Worm (Caenorhabditis elegans) whole organism, L3 larva: ENCODE measurements around the gene him-17.

Source experiments
- hmg-11 ChIP-seq: sonication (generic microtip); optimal IDR thresholded peaks from 2 replicates; lab custom pipeline; 2016; ENCODE audit warnings: missing genetic modification characterization, missing compliant biosample characterization
- lin-15B ChIP-seq: fragments of 150-350 bp; optimal IDR thresholded peaks from 2 replicates; lab custom pipeline; 2014; ENCODE audit warnings: missing biosample characterization, missing genetic modification characterization
- lin-39 ChIP-seq: fragments of 150-350 bp; optimal IDR thresholded peaks from 2 replicates; lab custom pipeline; 2018; ENCODE audit warnings: missing biosample characterization, missing genetic modification reagents, missing genetic modification characterization
- nhr-25 ChIP-seq: sonication (generic microtip); optimal IDR thresholded peaks from 2 replicates; lab custom pipeline; 2017; ENCODE audit warnings: missing biosample characterization, missing genetic modification characterization
- nhr-28 ChIP-seq: fragments of 150-350 bp; optimal IDR thresholded peaks from 2 replicates; lab custom pipeline; 2014; ENCODE audit warnings: missing biosample characterization, missing genetic modification characterization
- unc-62 ChIP-seq: fragments of 150-350 bp; sonication (generic microtip); optimal IDR thresholded peaks from 4 replicates; lab custom pipeline; 2014; ENCODE audit warnings: missing biosample characterization, missing genetic modification reagents, missing genetic modification characterization

ce11 chrV:13170497-13170896, 6.0 kb upstream of the him-17 start:
- TF ChIP-seq lin-15B (tag; lab: Kevin White, UChicago) (no peak), lin-39 (no peak), nhr-28 (no peak), nhr-25 (tag; lab: Kevin White, UChicago) (no peak), hmg-11 (tag; lab: Kevin White, UChicago) (no peak), unc-62 (no peak)
